Fruit fly (Drosophila melanogaster): Measurements from ENCODE around the gene CG1792.
A peak's percentile ranks its signal among the peaks of the same experiment; 100 is the strongest.

CG1792 gene

DNA sequence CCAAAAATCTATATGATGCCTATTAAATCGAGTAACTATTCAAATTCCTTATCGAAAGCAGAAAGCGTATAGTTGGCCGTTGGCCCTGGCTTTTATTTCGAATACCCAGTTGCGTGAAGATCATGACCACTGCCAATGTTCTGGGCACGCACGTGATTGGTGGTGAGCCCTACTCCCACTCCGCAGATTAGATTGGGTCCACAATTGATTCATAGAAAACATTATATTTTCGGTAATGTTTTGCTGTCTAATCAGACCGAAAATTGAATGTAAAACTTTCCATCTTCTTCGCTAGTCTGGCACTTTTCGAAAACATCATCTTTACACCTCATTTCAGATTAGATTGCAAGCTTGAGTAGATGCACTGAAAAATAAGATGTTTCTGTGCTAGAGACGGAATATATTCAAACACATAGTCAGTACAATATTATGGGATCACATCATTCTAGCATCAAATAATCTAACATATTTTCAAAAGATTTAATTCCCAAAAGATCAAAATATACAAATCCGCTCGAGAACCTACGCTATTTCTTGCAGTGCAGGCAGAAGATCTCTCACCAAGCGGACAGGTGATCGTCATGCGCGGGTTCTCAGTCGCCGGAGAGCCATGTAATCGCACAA, 23.7 kb upstream of the CG1792 start, which contains the start of gene CG1774 (continued):
- TF ChIP-seq Optix (GFP tag; IDR thresholded peaks at IDR 0.05) = 0 out of 3 replicates have a peak, but pooled peaks have one; percentile 52
- peak; percentile 88 for TF ChIP-seq Fer3 (tag; optimal IDR thresholded peaks at IDR 0.05)
- peak; percentile 50 for TF ChIP-seq Fer2 (tag; optimal IDR thresholded peaks at IDR 0.05)
- peak; percentile 73 for TF ChIP-seq CG7987 (GFP tag; optimal IDR thresholded peaks at IDR 0.05)
- peak; percentile 46 for TF ChIP-seq run (tag; optimal IDR thresholded peaks at IDR 0.05)
- peak; percentile 89 for TF ChIP-seq Hmr (GFP tag; optimal IDR thresholded peaks at IDR 0.05)
- no peak for TF ChIP-seq cg (GFP tag; optimal IDR thresholded peaks at IDR 0.05)
- peak; percentile 85 for TF ChIP-seq Hand (GFP tag; optimal IDR thresholded peaks at IDR 0.05)
- TF ChIP-seq Sry-β (GFP tag; optimal IDR thresholded peaks at IDR 0.05) = no peak
- no peak for TF ChIP-seq Elba2 (GFP tag; optimal IDR thresholded peaks at IDR 0.05)
- TF ChIP-seq Stat92E (GFP tag; optimal IDR thresholded peaks at IDR 0.05) = no peak
- peak; percentile 65 for TF ChIP-seq CG8944 (GFP tag; optimal IDR thresholded peaks at IDR 0.05)
- no peak for TF ChIP-seq stwl (tag; optimal IDR thresholded peaks at IDR 0.05)
- TF ChIP-seq crc (GFP tag; optimal IDR thresholded peaks at IDR 0.05) = peak; percentile 88
- TF ChIP-seq Gug (GFP tag; IDR thresholded peaks at IDR 0.05) = peak; percentile 53; the same call in 3 of the 4 replicates
- TF ChIP-seq onecut (GFP tag; IDR thresholded peaks at IDR 0.05) = 0 out of 2 replicates have a peak, but pooled peaks have one; percentile 22
- no peak for TF ChIP-seq CG10959 (GFP tag; IDR thresholded peaks at IDR 0.05)
- TF ChIP-seq crp (GFP tag; optimal IDR thresholded peaks at IDR 0.05) = peak in 1 of 2 experiments; percentile 23
- TF ChIP-seq Bteb2 (GFP tag; optimal IDR thresholded peaks at IDR 0.05) = peak; percentile 84
- TF ChIP-seq CG12104 (GFP tag; optimal IDR thresholded peaks at IDR 0.05) = peak; percentile 51
- TF ChIP-seq sc (optimal IDR thresholded peaks at IDR 0.05) = no peak
- no peak for TF ChIP-seq sc (GFP tag; optimal IDR thresholded peaks at IDR 0.05)
- TF ChIP-seq CG10267 (tag; optimal IDR thresholded peaks at IDR 0.05) = peak; percentile 57
- peak; percentile 85 for TF ChIP-seq Ptx1 (GFP tag; IDR thresholded peaks at IDR 0.05)
- no peak for TF ChIP-seq CG17186 (GFP tag; optimal IDR thresholded peaks at IDR 0.05)
- no peak; the same call in 1 of the 2 replicates for TF ChIP-seq CG14667 (GFP tag; IDR thresholded peaks at IDR 0.05)
- peak; percentile 86 for TF ChIP-seq exex (tag; optimal IDR thresholded peaks at IDR 0.05)
- TF ChIP-seq HmgD (GFP tag; optimal IDR thresholded peaks at IDR 0.05) = peak; percentile 47
- TF ChIP-seq danr (GFP tag; IDR thresholded peaks at IDR 0.05) = no peak; the same call in 1 of the 2 replicates
- no peak for TF ChIP-seq ato (GFP tag; IDR thresholded peaks at IDR 0.05; ENCODE audit: partially characterized antibody)
- peak; percentile 77; the same call in 2 of the 3 replicates for TF ChIP-seq Aef1 (GFP tag; IDR thresholded peaks at IDR 0.05)
- TF ChIP-seq CG3281 (GFP tag; optimal IDR thresholded peaks at IDR 0.05) = peak; percentile 90
- TF ChIP-seq Dp (GFP tag; optimal IDR thresholded peaks at IDR 0.05) = no peak
- peak; percentile 93 for TF ChIP-seq cwo (GFP tag; optimal IDR thresholded peaks at IDR 0.05)
- TF ChIP-seq lilli (GFP tag; optimal IDR thresholded peaks at IDR 0.05) = peak; percentile 90
- TF ChIP-seq Trl (optimal IDR thresholded peaks at IDR 0.05) = peak in 1 of 2 experiments; percentile 13
- TF ChIP-seq Trl (GFP tag; optimal IDR thresholded peaks at IDR 0.05) = peak; percentile 78
- peak; percentile 89 for TF ChIP-seq Dip3 (GFP tag; optimal IDR thresholded peaks at IDR 0.05)
- TF ChIP-seq unc-4 (GFP tag; IDR thresholded peaks at IDR 0.05; ENCODE audit: partially characterized antibody) = no peak
- peak; percentile 73 for TF ChIP-seq nmo (GFP tag; optimal IDR thresholded peaks at IDR 0.05)
- TF ChIP-seq CG1603 (tag; optimal IDR thresholded peaks at IDR 0.05) = peak; percentile 83
- TF ChIP-seq p53 (GFP tag; optimal IDR thresholded peaks at IDR 0.05) = peak; percentile 52
- TF ChIP-seq NFAT (GFP tag; IDR thresholded peaks at IDR 0.05) = peak; percentile 74
- TF ChIP-seq CG2116 (GFP tag; optimal IDR thresholded peaks at IDR 0.05) = peak; percentile 18
- TF ChIP-seq vnd (GFP tag; IDR thresholded peaks at IDR 0.05; ENCODE audit: partially characterized antibody) = no peak
- TF ChIP-seq CG8924 (tag; optimal IDR thresholded peaks at IDR 0.05) = peak; percentile 75
- peak; percentile 75 for TF ChIP-seq CG9215 (GFP tag; IDR thresholded peaks at IDR 0.05)
- TF ChIP-seq CG7745 (tag; optimal IDR thresholded peaks at IDR 0.05) = no peak
- TF ChIP-seq CG1024 (GFP tag; IDR thresholded peaks at IDR 0.05) = no peak

Measured in whole organism, embryonic.